Fruit fly (Drosophila melanogaster) whole organism, wandering third instar larva: ENCODE results near the gene JhI-21.

Experiments
- Abd-B ChIP-seq: fragments of >200 bp; optimal IDR thresholded peaks from 2 replicates; lab custom pipeline; 2017; ENCODE audit warnings: missing biosample characterization, missing genetic modification characterization
- CrebA ChIP-seq: fragments of 200-800 bp; sonication (Bioruptor generic); optimal IDR thresholded peaks from 2 replicates; lab custom pipeline; 2016; ENCODE audit warnings: missing biosample characterization, mild to moderate bottlenecking, missing genetic modification characterization, borderline replicate concordance
- Dfd ChIP-seq: fragments of >200 bp; optimal IDR thresholded peaks from 2 replicates; lab custom pipeline; 2017; ENCODE audit warnings: missing biosample characterization, missing genetic modification characterization
- GATAd ChIP-seq: sonication (Bioruptor generic); optimal IDR thresholded peaks from 2 replicates; lab custom pipeline; 2016; ENCODE audit warnings: missing biosample characterization, missing genetic modification characterization
- Mio ChIP-seq: sonication (Bioruptor generic); optimal IDR thresholded peaks from 2 replicates; lab custom pipeline; 2016; ENCODE audit warnings: missing biosample characterization, missing genetic modification characterization
- Sp1 ChIP-seq: fragments of 200-800 bp; sonication (Bioruptor generic); optimal IDR thresholded peaks from 3 replicates; lab custom pipeline; 2019; ENCODE audit warnings: missing biosample characterization, mild to moderate bottlenecking, missing genetic modification characterization, moderate library complexity
- brk ChIP-seq: fragments of 200-800 bp; sonication (Bioruptor generic); optimal IDR thresholded peaks from 2 replicates; lab custom pipeline; 2016; ENCODE audit warnings: missing biosample characterization, mild to moderate bottlenecking, missing genetic modification characterization
- dsf ChIP-seq: sonication (Bioruptor generic); optimal IDR thresholded peaks from 2 replicates; lab custom pipeline; 2016; ENCODE audit warnings: missing biosample characterization, missing genetic modification characterization, borderline replicate concordance
- fru ChIP-seq: fragments of 200-800 bp; sonication (Bioruptor generic); optimal IDR thresholded peaks from 3 replicates; lab custom pipeline; 2016; ENCODE audit warnings: missing biosample characterization, mild to moderate bottlenecking, missing genetic modification characterization
- h ChIP-seq: fragments of 200-800 bp; sonication (Bioruptor generic); optimal IDR thresholded peaks from 3 replicates; lab custom pipeline; 2016; ENCODE audit warnings: missing biosample characterization, mild to moderate bottlenecking, missing genetic modification characterization
- jim ChIP-seq: fragments of 175-275, 200-325 bp; sonication (Bioruptor generic); optimal IDR thresholded peaks from 2 replicates; lab custom pipeline; 2016; ENCODE audit warnings: missing biosample characterization, mild to moderate bottlenecking, missing genetic modification characterization
- lola ChIP-seq: fragments of >200 bp; optimal IDR thresholded peaks from 2 replicates; lab custom pipeline; 2017; ENCODE audit warnings: missing biosample characterization, missing genetic modification characterization
- tai ChIP-seq: sonication (Bioruptor generic); optimal IDR thresholded peaks from 2 replicates; lab custom pipeline; 2016; ENCODE audit warnings: missing biosample characterization, missing genetic modification characterization
- usp ChIP-seq: fragments of >200 bp; optimal IDR thresholded peaks from 2 replicates; lab custom pipeline; 2017; ENCODE audit warnings: missing biosample characterization, missing genetic modification characterization

dm6 chr2L:12089145-12089544 lies 33.3 kb upstream of the JhI-21 start:
- TF ChIP-seq lola (no peak), Sp1 (GFP tag; lab: Kevin White, UChicago) (no peak), brk (GFP tag; lab: Kevin White, UChicago) (no peak), CrebA (GFP tag; lab: Kevin White, UChicago) (no peak), Dfd (GFP tag; lab: Kevin White, UChicago) (no peak), usp (GFP tag; lab: Kevin White, UChicago) (no peak), GATAd (GFP tag; lab: Kevin White, UChicago) (no peak), Mio (no peak), jim (GFP tag; lab: Kevin White, UChicago) (no peak), h (GFP tag; lab: Kevin White, UChicago) (no peak), dsf (GFP tag; lab: Kevin White, UChicago) (no peak), fru (no peak), Abd-B (no peak), tai (no peak)
